Worm (Caenorhabditis elegans): Measurements from ENCODE around the gene F19C7.3.
A peak's percentile ranks its signal among the peaks of the same experiment; 100 is the strongest.

Gene F19C7.3

ce11 chrIV:4568402-4568891 is 28.5 kb upstream of the F19C7.3 start, which contains the start of gene F28E10.1:
Gene F28E10.1, plus strand, starts transcription at chrIV:4568841.
- no peak for TF ChIP-seq somi-1 (GFP tag; optimal IDR thresholded peaks at IDR 0.05)
- TF ChIP-seq lir-1 (GFP tag; conservative IDR thresholded peaks at IDR 0.05), result no peak
- no peak for TF ChIP-seq F10E7.11 (tag; optimal IDR thresholded peaks at IDR 0.05)
- TF ChIP-seq egrh-3 (GFP tag; IDR thresholded peaks at IDR 0.05), result no peak
- no peak for TF ChIP-seq gei-17 (GFP tag; optimal IDR thresholded peaks at IDR 0.05)
- TF ChIP-seq hlh-12 (tag; optimal IDR thresholded peaks at IDR 0.05), result no peak
- peak; percentile 4 for TF ChIP-seq ceh-27 (GFP tag; optimal IDR thresholded peaks at IDR 0.05)
- no peak for TF ChIP-seq F37B4.10 (GFP tag; IDR thresholded peaks at IDR 0.05)

- peak; percentile 72 for TF ChIP-seq zfh-2 (GFP tag; conservative IDR thresholded peaks at IDR 0.05)
- TF ChIP-seq egrh-3 (GFP tag; IDR thresholded peaks at IDR 0.05), result peak; percentile 21; the same call in 1 of the 2 replicates
- no peak for TF ChIP-seq F10E7.11 (tag; optimal IDR thresholded peaks at IDR 0.05)
These were observed 26.3 kb upstream of the F19C7.3 start for ce11 chrIV:4570599-4570998.

- TF ChIP-seq ceh-27 (GFP tag; optimal IDR thresholded peaks at IDR 0.05) (no peak), zim-3 (tag; optimal IDR thresholded peaks at IDR 0.05) (no peak), lin-40 (tag; optimal IDR thresholded peaks at IDR 0.05) (no peak), Y53G8AR.9 (GFP tag; conservative IDR thresholded peaks at IDR 0.05) (no peak), F57C9.4 (tag; optimal IDR thresholded peaks at IDR 0.05) (no peak), ztf-22 (GFP tag; optimal IDR thresholded peaks at IDR 0.05) (no peak), cebp-1 (GFP tag; IDR thresholded peaks at IDR 0.05) (no peak), cebp-1 (tag; optimal IDR thresholded peaks at IDR 0.05) (no peak), die-1 (tag; optimal IDR thresholded peaks at IDR 0.05) (no peak), F10E7.11 (tag; optimal IDR thresholded peaks at IDR 0.05) (no peak)
These were observed 22.9 kb upstream of the F19C7.3 start for ce11 chrIV:4574051-4574450.

- TF ChIP-seq D2030.7 (GFP tag; IDR thresholded peaks at IDR 0.05) (no peak), unc-62 (GFP tag; optimal IDR thresholded peaks at IDR 0.05) (no peak), Y56A3A.18 (GFP tag; IDR thresholded peaks at IDR 0.05) (no peak), hrde-1 (tag; optimal IDR thresholded peaks at IDR 0.05; ENCODE audit: borderline replicate concordance) (no peak), ceh-58 (GFP tag; IDR thresholded peaks at IDR 0.05) (no peak), F52B5.7 (tag; optimal IDR thresholded peaks at IDR 0.05) (no peak), xnd-1 (tag; optimal IDR thresholded peaks at IDR 0.05) (no peak), snpc-3.4 (tag; optimal IDR thresholded peaks at IDR 0.05) (no peak), nfyb-1 (GFP tag; IDR thresholded peaks at IDR 0.05) (no peak), sdz-38 (tag; optimal IDR thresholded peaks at IDR 0.05) (no peak), ztf-28 (GFP tag; IDR thresholded peaks at IDR 0.05) (no peak), ztf-3 (GFP tag; optimal IDR thresholded peaks at IDR 0.05) (no peak), ets-4 (GFP tag; optimal IDR thresholded peaks at IDR 0.05) (no peak), bed-1 (GFP tag; IDR thresholded peaks at IDR 0.05) (no peak), dpff-1 (tag; optimal IDR thresholded peaks at IDR 0.05) (no peak), nhr-120 (GFP tag; IDR thresholded peaks at IDR 0.05) (no peak), B0336.3 (GFP tag; IDR thresholded peaks at IDR 0.05) (no peak), dpl-1 (GFP tag; optimal IDR thresholded peaks at IDR 0.05) (no peak), ceh-40 (GFP tag; IDR thresholded peaks at IDR 0.05) (no peak)
These were observed 20.1 kb upstream of the F19C7.3 start for ce11 chrIV:4576847-4577246.

All from whole organism, young adult.